Worm (Caenorhabditis elegans): ENCODE measurements around the gene pro-2.

ce11 chrII:10377901-10378300 is 33.0 kb upstream of the pro-2 start:
- TF ChIP-seq nhr-237 (tag; optimal IDR thresholded peaks at IDR 0.05) (no peak), snpc-4 (tag; optimal IDR thresholded peaks at IDR 0.05) (no peak), efl-3 (GFP tag; optimal IDR thresholded peaks at IDR 0.05) (no peak), unc-86 (tag; optimal IDR thresholded peaks at IDR 0.05) (no peak), lin-39 (tag; optimal IDR thresholded peaks at IDR 0.05) (no peak), swsn-7 (tag; optimal IDR thresholded peaks at IDR 0.05) (no peak), elt-3 (tag; optimal IDR thresholded peaks at IDR 0.05) (no peak), lsy-2 (tag; optimal IDR thresholded peaks at IDR 0.05) (no peak), ces-1 (GFP tag; optimal IDR thresholded peaks at IDR 0.05) (no peak), zag-1 (tag; optimal IDR thresholded peaks at IDR 0.05) (no peak), fkh-8 (tag; optimal IDR thresholded peaks at IDR 0.05) (no peak), hpl-2 (GFP tag; optimal IDR thresholded peaks at IDR 0.05) (no peak), nhr-47 (tag; optimal IDR thresholded peaks at IDR 0.05) (no peak)
